Fruit fly (Drosophila melanogaster): Measurements from ENCODE around the gene CG1958.

dm6 chrX:7225980-7226607 lies 40.6 kb upstream of the CG1958 start:
- TF ChIP-seq cnc (optimal IDR thresholded peaks at IDR 0.05) (no peak), Hr96 (GFP tag; optimal IDR thresholded peaks at IDR 0.05) (no peak), Mnt (GFP tag; optimal IDR thresholded peaks at IDR 0.05) (no peak), bab1 (GFP tag; optimal IDR thresholded peaks at IDR 0.05) (no peak), kay (GFP tag; ENCODE audit: borderline replicate concordance) (no peak), ovo (GFP tag; optimal IDR thresholded peaks at IDR 0.05) (no peak), toe (GFP tag; optimal IDR thresholded peaks at IDR 0.05) (no peak)
